Fruit fly (Drosophila melanogaster) S2 (cell line): ENCODE data around the gene AdamTS-B.

Source experiments
- CG8478 ChIP-seq: fragments of >200 bp; optimal IDR thresholded peaks from 2 replicates; lab custom pipeline; 2018
- CTCF ChIP-seq, 2 experiments: fragments of >200 bp; optimal IDR thresholded peaks; 2 replicates each; lab custom pipeline; 2018

DNA sequence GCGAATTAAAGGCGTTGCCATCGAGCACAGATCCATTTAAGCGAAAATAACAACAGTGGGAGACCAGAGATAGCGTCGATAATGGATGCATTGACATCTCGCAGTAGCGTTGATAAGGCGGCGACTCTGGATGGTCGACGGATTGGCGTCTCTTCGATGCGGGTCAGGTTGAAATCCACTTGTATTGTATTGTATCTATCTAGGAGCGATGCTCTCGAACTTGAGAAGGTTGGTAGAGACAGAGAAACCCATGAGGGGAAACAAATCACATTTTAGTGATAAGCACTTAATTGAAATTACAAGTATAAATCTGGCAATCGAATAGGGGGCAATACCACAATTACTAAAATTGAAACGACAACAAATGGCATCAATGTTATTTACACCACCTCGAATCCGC, 25.2 kb downstream of the AdamTS-B start:
- TF ChIP-seq CTCF (optimal IDR thresholded peaks at IDR 0.05; lab: Kevin White, UChicago) (no peak), CG8478 (no peak)
